Fruit fly (Drosophila melanogaster) whole organism, adult: ENCODE measurements around the gene aru.

Source experiments
- CG11617 ChIP-seq: fragments of 200-800 bp; sonication (Bioruptor generic); optimal IDR thresholded peaks from 2 replicates; lab custom pipeline; 2017; ENCODE audit warnings: mild to moderate bottlenecking, missing biosample characterization, missing genetic modification reagents, missing genetic modification characterization
- CG12768 ChIP-seq: fragments of 200-800 bp; sonication (Bioruptor generic); optimal IDR thresholded peaks from 2 replicates; lab custom pipeline; 2017; ENCODE audit warnings: missing biosample characterization, missing genetic modification characterization, mild to moderate bottlenecking, moderate library complexity, missing genetic modification reagents
- CG14711 ChIP-seq: fragments of 200-800 bp; sonication (Bioruptor generic); optimal IDR thresholded peaks from 2 replicates; lab custom pipeline; 2018; ENCODE audit warnings: missing biosample characterization, mild to moderate bottlenecking, missing genetic modification characterization, moderate library complexity
- CG1620 ChIP-seq: fragments of 200-800 bp; sonication (Bioruptor generic); optimal IDR thresholded peaks from 2 replicates; lab custom pipeline; 2016; ENCODE audit warnings: missing biosample characterization, missing genetic modification characterization
- CG33017 ChIP-seq: fragments of 200-800 bp; sonication (Bioruptor generic); optimal IDR thresholded peaks from 2 replicates; lab custom pipeline; 2018; ENCODE audit warnings: missing biosample characterization, mild to moderate bottlenecking, missing genetic modification characterization, moderate library complexity
- CG5204 ChIP-seq: fragments of 200-800 bp; sonication (Bioruptor generic); optimal IDR thresholded peaks from 2 replicates; lab custom pipeline; 2016; ENCODE audit warnings: missing biosample characterization, missing genetic modification characterization
- CG7045 ChIP-seq: fragments of 200-800 bp; sonication (Bioruptor generic); optimal IDR thresholded peaks from 2 replicates; lab custom pipeline; 2017; ENCODE audit warnings: missing biosample characterization, mild to moderate bottlenecking, missing genetic modification characterization
- CG7101 ChIP-seq: fragments of 200-800 bp; sonication (Bioruptor generic); optimal IDR thresholded peaks from 2 replicates; lab custom pipeline; 2018; ENCODE audit warnings: missing biosample characterization, mild to moderate bottlenecking, missing genetic modification characterization, moderate library complexity
- Clk ChIP-seq: fragments of 200-800 bp; sonication (Bioruptor generic); optimal IDR thresholded peaks from 2 replicates; lab custom pipeline; 2017; ENCODE audit warnings: missing biosample characterization, missing genetic modification characterization
- Crg-1 ChIP-seq: fragments of 200-800 bp; sonication (Bioruptor generic); optimal IDR thresholded peaks from 2 replicates; lab custom pipeline; 2016; ENCODE audit warnings: missing biosample characterization, missing genetic modification characterization
- Hr96 ChIP-seq: fragments of 200-800 bp; sonication (Bioruptor generic); optimal IDR thresholded peaks from 2 replicates; lab custom pipeline; 2016; ENCODE audit warnings: missing biosample characterization, missing genetic modification characterization
- Mnt ChIP-seq: fragments of 200-800 bp; sonication (Bioruptor generic); optimal IDR thresholded peaks from 2 replicates; lab custom pipeline; 2016; ENCODE audit warnings: missing biosample characterization, mild to moderate bottlenecking, missing genetic modification characterization
- bab1 ChIP-seq: fragments of 200-800 bp; sonication (Bioruptor generic); optimal IDR thresholded peaks from 3 replicates; lab custom pipeline; 2019; ENCODE audit warnings: missing biosample characterization, mild to moderate bottlenecking, missing genetic modification characterization, moderate library complexity
- cic ChIP-seq: fragments of 200-800 bp; sonication (Bioruptor generic); optimal IDR thresholded peaks from 2 replicates; lab custom pipeline; 2017; ENCODE audit warnings: missing biosample characterization, mild to moderate bottlenecking, missing genetic modification characterization, moderate library complexity
- cnc ChIP-seq, 2 experiments: fragments of >200 bp; optimal IDR thresholded peaks; 2 replicates each; lab custom pipeline; 2017
- kay ChIP-seq: fragments of 200-800 bp; sonication (Bioruptor generic); peaks from one replicate; lab custom pipeline; 2016; ENCODE audit warnings: missing biosample characterization, missing genetic modification characterization, borderline replicate concordance
- ovo ChIP-seq: fragments of 200-800 bp; sonication (Bioruptor generic); optimal IDR thresholded peaks from 2 replicates; lab custom pipeline; 2016; ENCODE audit warnings: missing biosample characterization, missing genetic modification characterization
- pad ChIP-seq: fragments of 200-800 bp; sonication (Bioruptor generic); optimal IDR thresholded peaks from 3 replicates; lab custom pipeline; 2017; ENCODE audit warnings: missing biosample characterization, missing genetic modification characterization, mild to moderate bottlenecking, moderate library complexity, missing genetic modification reagents
- tj ChIP-seq: fragments of 200-800 bp; sonication (Bioruptor generic); optimal IDR thresholded peaks from 3 replicates; lab custom pipeline; 2017; ENCODE audit warnings: missing biosample characterization, mild to moderate bottlenecking, missing genetic modification characterization, moderate library complexity
- toe ChIP-seq: fragments of 200-800 bp; sonication (Bioruptor generic); optimal IDR thresholded peaks from 2 replicates; lab custom pipeline; 2016; ENCODE audit warnings: missing biosample characterization, missing genetic modification characterization

Gene aru

dm6 chr2L:849787-850512, 18.2 kb downstream of the aru start:
- TF ChIP-seq pad (GFP tag; lab: Kevin White, UChicago), result no peak
- TF ChIP-seq cic, result no peak
- TF ChIP-seq CG11617 (GFP tag; lab: Kevin White, UChicago), result no peak
- no peak for TF ChIP-seq toe (GFP tag; lab: Kevin White, UChicago)
- TF ChIP-seq ovo (GFP tag; lab: Kevin White, UChicago), result no peak
- no peak for TF ChIP-seq bab1
- no peak for TF ChIP-seq CG14711
- TF ChIP-seq Clk (GFP tag; lab: Kevin White, UChicago), result no peak
- TF ChIP-seq kay (GFP tag; lab: Kevin White, UChicago), result no peak
- TF ChIP-seq Mnt (GFP tag; lab: Kevin White, UChicago), result no peak
- TF ChIP-seq Crg-1 (GFP tag; lab: Kevin White, UChicago), result no peak

dm6 chr2L:849138-849744, 18.9 kb downstream of the aru start:
- no peak for TF ChIP-seq cic
- no peak for TF ChIP-seq toe (GFP tag; lab: Kevin White, UChicago)
- no peak for TF ChIP-seq tj (GFP tag; lab: Kevin White, UChicago)
- TF ChIP-seq CG1620 (GFP tag; lab: Kevin White, UChicago), result no peak

dm6 chr2L:847988-848622, 20.0 kb downstream of the aru start:
- TF ChIP-seq CG11617 (GFP tag; lab: Kevin White, UChicago) (no peak), pad (GFP tag; lab: Kevin White, UChicago) (no peak), CG7101 (tag; lab: Kevin White, UChicago) (no peak), tj (GFP tag; lab: Kevin White, UChicago) (no peak), CG12768 (GFP tag; lab: Kevin White, UChicago) (no peak), cic (no peak), CG7045 (GFP tag; lab: Kevin White, UChicago) (no peak), CG5204 (GFP tag; lab: Kevin White, UChicago) (no peak)

dm6 chr2L:847189-847987, 20.8 kb downstream of the aru start:
- TF ChIP-seq CG1620 (GFP tag; lab: Kevin White, UChicago), result no peak
- TF ChIP-seq toe (GFP tag; lab: Kevin White, UChicago), result no peak
- no peak for TF ChIP-seq cic
- TF ChIP-seq Crg-1 (GFP tag; lab: Kevin White, UChicago), result no peak
- no peak for TF ChIP-seq Mnt (GFP tag; lab: Kevin White, UChicago)
- peak; percentile 1 for TF ChIP-seq tj (GFP tag; lab: Kevin White, UChicago)
- no peak for TF ChIP-seq ovo (GFP tag; lab: Kevin White, UChicago)
- TF ChIP-seq CG11617 (GFP tag; lab: Kevin White, UChicago), result peak; percentile 24
- TF ChIP-seq pad (GFP tag; lab: Kevin White, UChicago), result no peak

- TF ChIP-seq bab1 (no peak), tj (GFP tag; lab: Kevin White, UChicago) (peak; percentile 63), toe (GFP tag; lab: Kevin White, UChicago) (peak; percentile 17), Clk (GFP tag; lab: Kevin White, UChicago) (no peak), Mnt (GFP tag; lab: Kevin White, UChicago) (no peak), CG12768 (GFP tag; lab: Kevin White, UChicago) (peak; percentile 38), CG14711 (peak; percentile 47), cnc (optimal IDR thresholded peaks at IDR 0.05; lab: Kevin White, UChicago) (no peak), kay (GFP tag; lab: Kevin White, UChicago) (no peak), CG1620 (GFP tag; lab: Kevin White, UChicago) (no peak), CG7045 (GFP tag; lab: Kevin White, UChicago) (peak; percentile 51), CG11617 (GFP tag; lab: Kevin White, UChicago) (peak; percentile 2), ovo (GFP tag; lab: Kevin White, UChicago) (no peak), Crg-1 (GFP tag; lab: Kevin White, UChicago) (no peak), Hr96 (no peak), CG5204 (GFP tag; lab: Kevin White, UChicago) (no peak), CG7101 (tag; lab: Kevin White, UChicago) (peak; percentile 32), pad (GFP tag; lab: Kevin White, UChicago) (no peak), cic (no peak), CG33017 (tag; lab: Kevin White, UChicago) (peak; percentile 1)
These were observed 21.8 kb downstream of the aru start for dm6 chr2L:846167-846868.
